Fruit fly (Drosophila melanogaster) whole organism, prepupa: ENCODE measurements around the gene dnc.
A peak's percentile ranks its signal among the peaks of the same experiment; 100 is the strongest.

Experiments used
- CG10669 ChIP-seq: fragments of 200-800 bp; sonication (Bioruptor generic); optimal IDR thresholded peaks from 3 replicates; lab custom pipeline; 2018; ENCODE audit warnings: missing biosample characterization, mild to moderate bottlenecking, missing genetic modification characterization, moderate library complexity
- CG11902 ChIP-seq: fragments of 200-800 bp; sonication (Bioruptor generic); optimal IDR thresholded peaks from 3 replicates; lab custom pipeline; 2016; ENCODE audit warnings: missing biosample characterization, missing genetic modification characterization
- CG15336 ChIP-seq: fragments of 200-800 bp; sonication (Bioruptor generic); IDR thresholded peaks from 2 replicates; pipeline ENCODE4 v1.3.6; 2022; ENCODE audit warnings: missing biosample characterization, missing genetic modification characterization
- CG1621 ChIP-seq: fragments of 200-800 bp; sonication (Bioruptor generic); optimal IDR thresholded peaks from 3 replicates; lab custom pipeline; 2018; ENCODE audit warnings: missing biosample characterization, mild to moderate bottlenecking, missing genetic modification characterization
- CG16779 ChIP-seq: fragments of 200-800 bp; sonication (Bioruptor generic); optimal IDR thresholded peaks from 3 replicates; lab custom pipeline; 2017; ENCODE audit warnings: missing biosample characterization, mild to moderate bottlenecking, missing genetic modification characterization
- CG34406 ChIP-seq: fragments of 200-800 bp; sonication (Bioruptor generic); optimal IDR thresholded peaks from 3 replicates; lab custom pipeline; 2016; ENCODE audit warnings: missing biosample characterization, missing genetic modification characterization
- CG6163 ChIP-seq: fragments of 200-800 bp; sonication (Bioruptor generic); IDR thresholded peaks from 3 replicates; pipeline ENCODE4 v1.3.6; 2022; ENCODE audit warnings: missing biosample characterization, missing genetic modification characterization
- CG6792 ChIP-seq: fragments of 200-800 bp; sonication (Bioruptor generic); optimal IDR thresholded peaks from 3 replicates; lab custom pipeline; 2016; ENCODE audit warnings: missing biosample characterization, missing genetic modification characterization
- CG6808 ChIP-seq: fragments of 200-800 bp; sonication (Bioruptor generic); optimal IDR thresholded peaks from 3 replicates; lab custom pipeline; 2017; ENCODE audit warnings: missing biosample characterization, missing genetic modification characterization, mild to moderate bottlenecking, moderate library complexity, missing genetic modification reagents
- CG7368 ChIP-seq: fragments of 200-800 bp; sonication (Bioruptor generic); optimal IDR thresholded peaks from 3 replicates; lab custom pipeline; 2016; ENCODE audit warnings: missing biosample characterization, missing genetic modification characterization
- CG8319 ChIP-seq: fragments of 200-800 bp; sonication (Bioruptor generic); optimal IDR thresholded peaks from 3 replicates; lab custom pipeline; 2016; ENCODE audit warnings: missing biosample characterization, missing genetic modification characterization
- CG8632 ChIP-seq: fragments of 200-800 bp; sonication (Bioruptor generic); optimal IDR thresholded peaks from 3 replicates; lab custom pipeline; 2016; ENCODE audit warnings: missing biosample characterization, missing genetic modification characterization
- Ets21C ChIP-seq: fragments of 200-800 bp; sonication (Bioruptor generic); optimal IDR thresholded peaks from 3 replicates; lab custom pipeline; 2016; ENCODE audit warnings: missing biosample characterization, missing genetic modification characterization
- Hr39 ChIP-seq: fragments of 200-800 bp; sonication (Bioruptor generic); optimal IDR thresholded peaks from 2 replicates; lab custom pipeline; 2016; ENCODE audit warnings: missing biosample characterization, missing genetic modification characterization
- Lpt ChIP-seq: fragments of 200-800 bp; sonication (Bioruptor generic); optimal IDR thresholded peaks from 3 replicates; lab custom pipeline; 2016; ENCODE audit warnings: missing biosample characterization, missing genetic modification characterization
- OdsH ChIP-seq: fragments of 200-800 bp; sonication (Bioruptor generic); optimal IDR thresholded peaks from 3 replicates; lab custom pipeline; 2016; ENCODE audit warnings: missing biosample characterization, missing genetic modification characterization
- Sox102F ChIP-seq: fragments of 200-800 bp; sonication (Bioruptor generic); optimal IDR thresholded peaks from 2 replicates; lab custom pipeline; 2016; ENCODE audit warnings: missing biosample characterization, mild to moderate bottlenecking, missing genetic modification characterization
- Sox14 ChIP-seq: fragments of 200-800 bp; sonication (Bioruptor generic); optimal IDR thresholded peaks from 3 replicates; lab custom pipeline; 2016; ENCODE audit warnings: missing biosample characterization, missing genetic modification characterization
- Sox15 ChIP-seq: fragments of 200-800 bp; sonication (Bioruptor generic); optimal IDR thresholded peaks from 3 replicates; lab custom pipeline; 2016; ENCODE audit warnings: missing biosample characterization, missing genetic modification characterization
- achi ChIP-seq: fragments of 200-800 bp; sonication (Bioruptor generic); optimal IDR thresholded peaks from 3 replicates; lab custom pipeline; 2016; ENCODE audit warnings: missing biosample characterization, missing genetic modification characterization
- acj6 ChIP-seq: fragments of 200-800 bp; sonication (Bioruptor generic); optimal IDR thresholded peaks from 3 replicates; lab custom pipeline; 2016; ENCODE audit warnings: missing biosample characterization, missing genetic modification characterization
- dac ChIP-seq: fragments of 200-800 bp; sonication (Bioruptor generic); optimal IDR thresholded peaks from 2 replicates; lab custom pipeline; 2017; ENCODE audit warnings: missing biosample characterization, mild to moderate bottlenecking, missing genetic modification characterization
- dsx ChIP-seq: fragments of 200-800 bp; optimal IDR thresholded peaks from 3 replicates; lab custom pipeline; 2019; ENCODE audit warnings: missing biosample characterization, mild to moderate bottlenecking, missing genetic modification characterization, moderate library complexity; ENCODE audit not compliant: poor library complexity, severe bottlenecking
- eg ChIP-seq: fragments of 200-800 bp; sonication (Bioruptor generic); IDR thresholded peaks from 3 replicates; pipeline ENCODE4 v1.3.6; 2022; ENCODE audit warnings: missing biosample characterization, missing genetic modification characterization
- fkh ChIP-seq: fragments of 200-800 bp; sonication (Bioruptor generic); optimal IDR thresholded peaks from 3 replicates; lab custom pipeline; 2017; ENCODE audit warnings: missing biosample characterization, mild to moderate bottlenecking, missing genetic modification characterization, moderate library complexity
- salr ChIP-seq, 2 experiments: fragments of 200-800 bp; sonication (Bioruptor generic); optimal IDR thresholded peaks; 3 replicates each; lab custom pipeline; 2016 to 2018; ENCODE audit warnings: missing biosample characterization in 2 of 2, missing genetic modification characterization in 2 of 2, mild to moderate bottlenecking in 1 of 2
- spab ChIP-seq: fragments of 200-800 bp; sonication (Bioruptor generic); optimal IDR thresholded peaks from 2 replicates; lab custom pipeline; 2017; ENCODE audit warnings: missing biosample characterization, mild to moderate bottlenecking, missing genetic modification characterization, missing genetic modification reagents
- ss ChIP-seq, 2 experiments: fragments of 200-800 bp; sonication (Bioruptor generic); optimal IDR thresholded peaks; 2 replicates in 1 of 2; 3 replicates in 1 of 2; lab custom pipeline; 2017 to 2018; ENCODE audit warnings: mild to moderate bottlenecking in 2 of 2, missing biosample characterization in 2 of 2, missing genetic modification characterization in 2 of 2, moderate library complexity in 1 of 2
- svp ChIP-seq: fragments of 200-800 bp; sonication (Bioruptor generic); peaks from one replicate; lab custom pipeline; 2016; ENCODE audit warnings: missing biosample characterization, missing genetic modification characterization
- topi ChIP-seq: fragments of 200-800 bp; sonication (Bioruptor generic); optimal IDR thresholded peaks from 3 replicates; lab custom pipeline; 2016; ENCODE audit warnings: missing biosample characterization, missing genetic modification characterization
- vri ChIP-seq: fragments of 200-800 bp; sonication (Bioruptor generic); optimal IDR thresholded peaks from 3 replicates; lab custom pipeline; 2016; ENCODE audit warnings: missing biosample characterization, mild to moderate bottlenecking, missing genetic modification characterization

Gene dnc

dm6 chrX:3371267-3371824 lies 195.1 kb downstream of the dnc start (continued):
- TF ChIP-seq CG8632 (GFP tag; lab: Kevin White, UChicago) (peak; percentile 82), CG34406 (GFP tag; lab: Kevin White, UChicago) (peak; percentile 80), Sox14 (GFP tag; lab: Kevin White, UChicago) (peak; percentile 90), Hr39 (GFP tag; lab: Kevin White, UChicago) (peak; percentile 88), Sox15 (peak; percentile 66), CG7368 (GFP tag; lab: Kevin White, UChicago) (peak; percentile 76), OdsH (GFP tag; lab: Kevin White, UChicago) (peak; percentile 88), CG11902 (GFP tag; lab: Kevin White, UChicago) (peak; percentile 76), CG6792 (GFP tag; lab: Kevin White, UChicago) (peak; percentile 84)

- peak; percentile 2 for TF ChIP-seq CG16779 (tag; lab: Kevin White, UChicago)
- peak; percentile 41; the same call in 2 of the 3 replicates for TF ChIP-seq CG6163 (GFP tag; lab: Robert Waterston, UW)
- peak; percentile 9 to 20 for TF ChIP-seq ss (GFP tag; optimal IDR thresholded peaks at IDR 0.05; lab: Kevin White, UChicago)
- peak; percentile 2 for TF ChIP-seq topi (GFP tag; lab: Kevin White, UChicago)
- TF ChIP-seq dsx: peak; percentile 3
- TF ChIP-seq Sox102F (GFP tag; lab: Kevin White, UChicago): no peak
- 0 out of 2 replicates have a peak, but pooled peaks have one; percentile 14 for TF ChIP-seq CG15336
- no peak for TF ChIP-seq Sox14 (GFP tag; lab: Kevin White, UChicago)
- peak; percentile 1 for TF ChIP-seq vri (GFP tag; lab: Kevin White, UChicago)
- no peak for TF ChIP-seq dac
- peak; percentile 43 for TF ChIP-seq fkh (GFP tag; lab: Kevin White, UChicago)
- TF ChIP-seq acj6 (GFP tag; lab: Kevin White, UChicago): no peak
- TF ChIP-seq Sox15: no peak
- TF ChIP-seq eg (GFP tag; lab: Robert Waterston, UW): peak; percentile 36; the same call in 1 of the 3 replicates
Observed at dm6 chrX:3372656-3373268, 196.5 kb downstream of the dnc start, which contains the start of gene Myc. Myc (plus strand) TSS chrX:3373159.

dm6 chrX:3373656-3374055 lies 197.4 kb downstream of the dnc start:
- TF ChIP-seq svp (no peak), salr (GFP tag; optimal IDR thresholded peaks at IDR 0.05; lab: Kevin White, UChicago) (no peak), Lpt (GFP tag; lab: Kevin White, UChicago) (no peak), CG16779 (tag; lab: Kevin White, UChicago) (no peak), achi (no peak), eg (GFP tag; lab: Robert Waterston, UW) (no peak), OdsH (GFP tag; lab: Kevin White, UChicago) (no peak), Sox14 (GFP tag; lab: Kevin White, UChicago) (no peak), spab (GFP tag; lab: Kevin White, UChicago) (no peak), CG6792 (GFP tag; lab: Kevin White, UChicago) (no peak), Ets21C (GFP tag; lab: Kevin White, UChicago) (no peak), CG8319 (GFP tag; lab: Kevin White, UChicago) (no peak), CG1621 (tag; lab: Kevin White, UChicago) (no peak)

- TF ChIP-seq Hr39 (GFP tag; lab: Kevin White, UChicago) (no peak), CG6808 (no peak), CG10669 (GFP tag; lab: Kevin White, UChicago) (no peak), dsx (no peak)
Observed at dm6 chrX:3374269-3374668, 198.0 kb downstream of the dnc start.

- peak; percentile 63 for TF ChIP-seq eg (GFP tag; lab: Robert Waterston, UW)
- peak; percentile 47; the same call in 1 of the 3 replicates for TF ChIP-seq CG6163 (GFP tag; lab: Robert Waterston, UW)
- TF ChIP-seq CG8319 (GFP tag; lab: Kevin White, UChicago): no peak
- TF ChIP-seq CG15336: peak; percentile 26; the same call in 1 of the 2 replicates
Observed at dm6 chrX:3376442-3376841, 200.2 kb downstream of the dnc start.
